Worm (Caenorhabditis elegans): Measurements from ENCODE around the gene srv-6.
A peak's percentile ranks its signal among the peaks of the same experiment; 100 is the strongest.

The srv-6 gene

DNA sequence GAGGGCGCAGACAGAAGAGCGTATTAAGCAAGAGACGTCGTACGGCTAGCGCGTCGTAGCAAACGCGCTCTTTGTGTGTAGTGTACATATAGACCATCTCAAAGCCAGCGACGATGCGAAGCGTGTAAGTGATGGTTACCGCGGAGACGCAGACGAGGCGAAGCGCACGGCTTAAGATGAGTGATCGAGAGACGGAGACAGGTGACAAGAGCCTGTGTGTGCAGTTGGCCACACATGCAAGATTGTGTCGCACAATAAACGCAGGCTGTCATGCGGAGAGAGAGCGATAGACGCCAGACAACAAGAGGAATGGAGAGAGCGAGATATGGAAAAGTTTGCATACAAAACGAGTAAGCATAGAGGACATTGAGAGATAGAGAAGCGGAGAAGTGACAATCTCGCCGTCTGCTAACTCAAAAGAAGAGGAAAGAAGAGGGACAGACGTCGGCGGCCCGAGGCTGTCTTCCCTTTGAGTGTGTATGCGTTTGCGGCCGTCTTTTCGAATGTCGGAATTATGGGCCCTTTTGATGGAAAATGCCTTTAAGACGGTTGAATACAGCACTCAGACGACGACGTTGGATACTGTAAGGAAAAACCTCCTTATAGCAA is 34.0 kb upstream of the srv-6 start (continued):
- peak; percentile 63 for TF ChIP-seq ama-1 (optimal IDR thresholded peaks at IDR 0.05)

DNA sequence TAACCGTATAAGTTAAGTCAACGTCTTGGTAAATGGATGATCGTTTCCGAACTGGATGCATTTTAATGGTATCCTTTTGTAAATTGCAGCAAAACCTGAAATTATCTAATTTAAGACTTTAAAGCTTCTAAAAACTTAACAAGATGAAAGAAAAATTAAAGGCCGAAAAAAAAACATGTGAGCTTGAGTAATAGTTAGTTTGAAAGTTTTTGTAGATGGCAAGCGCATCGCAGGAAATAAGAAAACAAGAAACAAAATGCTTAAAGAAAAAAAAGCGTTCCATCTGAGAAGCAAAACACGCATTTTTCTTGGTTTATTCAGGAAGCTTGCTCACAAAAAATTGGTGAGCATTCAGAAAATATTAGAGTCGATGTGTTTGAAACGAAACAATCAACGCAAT is 21.1 kb upstream of the srv-6 start, which contains the start of gene rab-37:
TSS of gene rab-37 (minus strand) at position 101 of the 400 bp plus-strand sequence.
- TF ChIP-seq fos-1 (tag; optimal IDR thresholded peaks at IDR 0.05), result no peak

ce11 chrX:4238971-4239370 is 17.9 kb upstream of the srv-6 start:
- no peak for TF ChIP-seq nhr-12 (tag; optimal IDR thresholded peaks at IDR 0.05)
- TF ChIP-seq sma-9 (GFP tag; optimal IDR thresholded peaks at IDR 0.05), result peak; percentile 69
- no peak for TF ChIP-seq sma-9 (tag; optimal IDR thresholded peaks at IDR 0.05)

ce11 chrX:4244489-4245123 is 12.3 kb upstream of the srv-6 start:
- no peak for TF ChIP-seq ztf-11 (tag; optimal IDR thresholded peaks at IDR 0.05)
- TF ChIP-seq nhr-6 (tag; optimal IDR thresholded peaks at IDR 0.05), result peak; percentile 9
- no peak for TF ChIP-seq alr-1 (tag; optimal IDR thresholded peaks at IDR 0.05)
- no peak for TF ChIP-seq ceh-82 (tag; optimal IDR thresholded peaks at IDR 0.05)
- no peak for TF ChIP-seq nhr-12 (tag; optimal IDR thresholded peaks at IDR 0.05)
- peak; percentile 15 for TF ChIP-seq sma-3 (GFP tag; optimal IDR thresholded peaks at IDR 0.05)
- TF ChIP-seq R02D3.7 (tag; optimal IDR thresholded peaks at IDR 0.05), result no peak
- no peak for TF ChIP-seq elt-1 (tag; optimal IDR thresholded peaks at IDR 0.05)
- no peak for TF ChIP-seq snpc-4 (tag; optimal IDR thresholded peaks at IDR 0.05)
- peak; percentile 8 for TF ChIP-seq gmeb-1 (tag; optimal IDR thresholded peaks at IDR 0.05)
- no peak for TF ChIP-seq lin-11 (tag; optimal IDR thresholded peaks at IDR 0.05)
- no peak for TF ChIP-seq nhr-23 (tag; optimal IDR thresholded peaks at IDR 0.05)
- TF ChIP-seq lsy-2 (tag; optimal IDR thresholded peaks at IDR 0.05), result no peak
- TF ChIP-seq elt-3 (tag; optimal IDR thresholded peaks at IDR 0.05), result no peak
- peak; percentile 1 for TF ChIP-seq nhr-129 (tag; optimal IDR thresholded peaks at IDR 0.05)
- TF ChIP-seq crh-2 (tag; optimal IDR thresholded peaks at IDR 0.05), result peak; percentile 69
- no peak for TF ChIP-seq ceh-16 (tag; optimal IDR thresholded peaks at IDR 0.05)
- TF ChIP-seq nhr-21 (tag; optimal IDR thresholded peaks at IDR 0.05), result no peak
- no peak for TF ChIP-seq lin-13 (GFP tag; optimal IDR thresholded peaks at IDR 0.05)
- peak in 1 of 2 experiments; percentile 37 for TF ChIP-seq mdl-1 (tag; optimal IDR thresholded peaks at IDR 0.05)
- no peak for TF ChIP-seq skn-1 (tag; optimal IDR thresholded peaks at IDR 0.05)
- no peak for TF ChIP-seq C34F6.9 (tag; optimal IDR thresholded peaks at IDR 0.05)
- no peak for TF ChIP-seq ama-1 (optimal IDR thresholded peaks at IDR 0.05)
- no peak for TF ChIP-seq fos-1 (tag; optimal IDR thresholded peaks at IDR 0.05)
- no peak for TF ChIP-seq zag-1 (tag; optimal IDR thresholded peaks at IDR 0.05)
- TF ChIP-seq nhr-77 (tag; optimal IDR thresholded peaks at IDR 0.05), result no peak
- no peak for TF ChIP-seq unc-39 (tag; optimal IDR thresholded peaks at IDR 0.05)
- no peak for TF ChIP-seq nhr-11 (tag; optimal IDR thresholded peaks at IDR 0.05)
- no peak for TF ChIP-seq mab-5 (tag; optimal IDR thresholded peaks at IDR 0.05)
- no peak for TF ChIP-seq unc-55 (GFP tag; optimal IDR thresholded peaks at IDR 0.05)
- no peak for TF ChIP-seq dmd-4 (tag; optimal IDR thresholded peaks at IDR 0.05)
- TF ChIP-seq peb-1 (tag; optimal IDR thresholded peaks at IDR 0.05), result no peak
- TF ChIP-seq lin-39 (tag; optimal IDR thresholded peaks at IDR 0.05), result no peak
- no peak for TF ChIP-seq ZK546.5 (tag; optimal IDR thresholded peaks at IDR 0.05)
- no peak for TF ChIP-seq ztf-1 (GFP tag; conservative IDR thresholded peaks at IDR 0.05)
- TF ChIP-seq sma-9 (GFP tag; optimal IDR thresholded peaks at IDR 0.05), result peak; percentile 66
- no peak for TF ChIP-seq sma-9 (tag; optimal IDR thresholded peaks at IDR 0.05)
- TF ChIP-seq nhr-237 (tag; optimal IDR thresholded peaks at IDR 0.05), result no peak
- no peak for TF ChIP-seq nhr-25 (tag; optimal IDR thresholded peaks at IDR 0.05)
- no peak for TF ChIP-seq blmp-1 (tag; optimal IDR thresholded peaks at IDR 0.05; ENCODE audit: insufficient read depth)
